Worm (Caenorhabditis elegans): ENCODE data around the gene F44E5.1.

DNA sequence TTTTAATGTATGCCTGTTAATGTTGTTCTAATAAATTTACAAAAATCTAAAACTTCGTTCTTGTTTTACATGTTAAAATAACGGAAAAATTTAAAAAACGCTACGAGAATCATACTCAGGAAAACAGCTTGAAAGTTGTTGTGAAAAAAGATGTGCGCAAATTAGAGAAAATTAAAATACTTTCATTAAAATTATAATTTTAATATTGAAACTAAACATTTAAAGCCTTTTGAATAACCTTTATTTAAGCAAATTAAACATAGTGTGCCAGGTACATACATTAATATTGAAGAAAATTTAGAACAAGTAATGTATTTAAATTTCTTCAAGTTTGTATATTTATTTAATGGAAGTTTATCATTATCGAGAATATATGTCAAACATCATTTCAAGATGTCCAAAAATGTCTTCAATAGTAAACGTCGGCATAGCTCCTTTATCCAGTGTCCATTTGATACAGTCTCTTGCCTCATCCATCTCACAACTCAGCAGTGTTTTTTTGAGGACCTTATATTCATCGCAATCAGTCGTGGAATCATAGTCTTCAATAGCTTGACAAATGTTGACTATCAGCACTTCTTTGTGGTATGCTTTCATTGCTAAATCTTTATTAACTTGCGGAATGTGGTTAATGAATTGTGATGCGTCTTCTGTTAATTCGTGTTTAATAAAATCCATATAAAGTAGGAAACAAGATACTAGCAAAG lies 12.4 kb downstream of the F44E5.1 start:
- TF ChIP-seq ztf-7 (tag; optimal IDR thresholded peaks at IDR 0.05) (peak; percentile 24), vab-7 (GFP tag; IDR thresholded peaks at IDR 0.05) (no peak), jun-1 (tag; optimal IDR thresholded peaks at IDR 0.05) (no peak), fos-1 (tag; optimal IDR thresholded peaks at IDR 0.05) (no peak), daf-12 (tag; optimal IDR thresholded peaks at IDR 0.05) (no peak)
